Worm (Caenorhabditis elegans) whole organism, L4 larva: ENCODE data around the gene abch-1.
A peak's percentile ranks its signal among the peaks of the same experiment; 100 is the strongest.

Experiments
- F10B5.3 ChIP-seq: sonication (generic microtip); optimal IDR thresholded peaks from 2 replicates; lab custom pipeline; 2016; ENCODE audit warnings: mild to moderate bottlenecking, missing genetic modification characterization, missing compliant biosample characterization
- F49E8.2 ChIP-seq: sonication (generic microtip); optimal IDR thresholded peaks from 2 replicates; lab custom pipeline; 2016; ENCODE audit warnings: missing compliant biosample characterization, mild to moderate bottlenecking, missing genetic modification characterization, borderline replicate concordance
- R02D3.7 ChIP-seq: fragments of 150-350 bp; sonication (generic microtip); optimal IDR thresholded peaks from 3 replicates; lab custom pipeline; 2014; ENCODE audit warnings: missing biosample characterization, missing genetic modification characterization
- Y48G9A.11 ChIP-seq: fragments of 200-800 bp; sonication (Bioruptor generic); IDR thresholded peaks from 2 replicates; pipeline ENCODE4 v1.3.6; 2022; ENCODE audit warnings: missing genetic modification reagents, missing genetic modification characterization, missing compliant biosample characterization
- aha-1 ChIP-seq: fragments of 150-350 bp; peaks from one replicate; lab custom pipeline; 2014; ENCODE audit warnings: missing biosample characterization, missing genetic modification characterization
- ama-1 ChIP-seq: fragments of 150-350 bp; optimal IDR thresholded peaks from 2 replicates; lab custom pipeline; 2014; ENCODE audit warnings: inconsistent platforms, mixed read lengths
- ceh-32 ChIP-seq: sonication (generic microtip); optimal IDR thresholded peaks from 2 replicates; lab custom pipeline; 2016; ENCODE audit warnings: mild to moderate bottlenecking, missing genetic modification characterization, missing compliant biosample characterization; ENCODE audit not compliant: poor library complexity
- ces-1 ChIP-seq: fragments of 150-350 bp; sonication (generic microtip); optimal IDR thresholded peaks from 4 replicates; lab custom pipeline; 2014; ENCODE audit warnings: missing biosample characterization, missing genetic modification reagents, missing genetic modification characterization
- ctbp-1 ChIP-seq: fragments of 200-800 bp; sonication (Bioruptor generic); IDR thresholded peaks from 2 replicates; pipeline ENCODE4 v1.3.6; 2022; ENCODE audit warnings: missing genetic modification reagents, missing genetic modification characterization, missing compliant biosample characterization
- daf-16 ChIP-seq, 3 experiments: sonication (generic microtip); optimal IDR thresholded peaks; 2 replicates each; lab custom pipeline; 2016 to 2017; ENCODE audit warnings: missing genetic modification characterization in 3 of 3, missing genetic modification reagents in 3 of 3, mild to moderate bottlenecking in 2 of 3, missing compliant biosample characterization in 2 of 3, missing biosample characterization in 1 of 3, moderate library complexity in 1 of 3
- daf-19 ChIP-seq: fragments of 200-800 bp; sonication (Bioruptor generic); conservative IDR thresholded peaks from 2 replicates; pipeline ENCODE4 v1.3.6; 2022; ENCODE audit warnings: missing genetic modification characterization, missing compliant biosample characterization
- dmd-6 ChIP-seq: fragments of 200-800 bp; sonication (Bioruptor generic); IDR thresholded peaks from 2 replicates; pipeline ENCODE4 v1.3.6; 2022; ENCODE audit warnings: missing genetic modification reagents, missing genetic modification characterization, missing compliant biosample characterization
- dmd-8 ChIP-seq: fragments of 200-800 bp; sonication (Bioruptor generic); IDR thresholded peaks from 2 replicates; pipeline ENCODE4 v1.3.6; 2022; ENCODE audit warnings: missing genetic modification characterization, missing compliant biosample characterization
- dpl-1 ChIP-seq: fragments of 150-350 bp; optimal IDR thresholded peaks from 2 replicates; lab custom pipeline; 2014; ENCODE audit warnings: missing biosample characterization, missing genetic modification reagents, missing genetic modification characterization
- duxl-1 ChIP-seq: sonication (generic microtip); optimal IDR thresholded peaks from 2 replicates; lab custom pipeline; 2016; ENCODE audit warnings: mild to moderate bottlenecking, missing genetic modification characterization, moderate library complexity, missing compliant biosample characterization; ENCODE audit not compliant: poor library complexity
- egl-43 ChIP-seq: fragments of 200-800 bp; sonication (Bioruptor generic); IDR thresholded peaks from 2 replicates; pipeline ENCODE4 v1.3.6; 2022; ENCODE audit warnings: missing genetic modification reagents, missing genetic modification characterization, missing compliant biosample characterization
- hif-1 ChIP-seq, 2 experiments: sonication (generic microtip); optimal IDR thresholded peaks; 2 replicates each; lab custom pipeline; 2016 to 2017; ENCODE audit warnings: missing compliant biosample characterization in 2 of 2, missing genetic modification characterization in 2 of 2, missing genetic modification reagents in 2 of 2, missing genotype in 2 of 2, mild to moderate bottlenecking in 1 of 2
- hmg-1.1 ChIP-seq: fragments of 200-800 bp; sonication (Bioruptor generic); IDR thresholded peaks from 2 replicates; pipeline ENCODE4 v1.3.6; 2022; ENCODE audit warnings: missing genetic modification reagents, missing genetic modification characterization, missing compliant biosample characterization
- jun-1 ChIP-seq: fragments of 150-350 bp; optimal IDR thresholded peaks from 2 replicates; lab custom pipeline; 2014; ENCODE audit warnings: missing biosample characterization, missing genetic modification reagents, missing genetic modification characterization
- lin-1 ChIP-seq: fragments of 200-800 bp; sonication (Bioruptor generic); IDR thresholded peaks from 2 replicates; pipeline ENCODE4 v1.3.6; 2022; ENCODE audit warnings: missing genetic modification reagents, missing genetic modification characterization, missing compliant biosample characterization
- lin-15B ChIP-seq: fragments of 150-350 bp; sonication (generic microtip); optimal IDR thresholded peaks from 3 replicates; lab custom pipeline; 2014; ENCODE audit warnings: missing biosample characterization, missing genetic modification characterization
- lin-38 ChIP-seq: fragments of 200-800 bp; sonication (Bioruptor generic); IDR thresholded peaks from 2 replicates; pipeline ENCODE4 v1.3.6; 2022; ENCODE audit warnings: missing genetic modification reagents, missing genetic modification characterization, missing compliant biosample characterization
- lsy-2 ChIP-seq, 2 experiments: fragments of 150-350 bp in 1 of 2; sonication (generic microtip) in 1 of 2; optimal IDR thresholded peaks; 2 replicates each; lab custom pipeline; 2014 to 2017; ENCODE audit warnings: missing biosample characterization in 2 of 2, missing genetic modification characterization in 2 of 2
- madf-5 ChIP-seq, 2 experiments: fragments of 200-800 bp; sonication (Bioruptor generic); IDR thresholded peaks; 2 replicates each; pipeline ENCODE4 v1.3.6; 2022; ENCODE audit warnings: missing compliant biosample characterization in 2 of 2, missing genetic modification characterization in 2 of 2
- nhr-111 ChIP-seq: fragments of 200-800 bp; sonication (Bioruptor generic); optimal IDR thresholded peaks from 2 replicates; lab custom pipeline; 2018; ENCODE audit warnings: mild to moderate bottlenecking, missing genetic modification characterization, missing compliant biosample characterization
- nhr-25 ChIP-seq: sonication (generic microtip); optimal IDR thresholded peaks from 2 replicates; lab custom pipeline; 2017; ENCODE audit warnings: missing genetic modification characterization, mild to moderate bottlenecking, missing compliant biosample characterization, antibody characterized with exemption, moderate library complexity, borderline replicate concordance; ENCODE audit not compliant: insufficient read depth
- nhr-41 ChIP-seq: fragments of 200-800 bp; sonication (Bioruptor generic); IDR thresholded peaks from 2 replicates; pipeline ENCODE4 v1.3.6; 2022; ENCODE audit warnings: missing genetic modification reagents, missing genetic modification characterization, missing compliant biosample characterization
- nhr-6 ChIP-seq: fragments of 150-350 bp; optimal IDR thresholded peaks from 2 replicates; lab custom pipeline; 2014; ENCODE audit warnings: missing biosample characterization, missing genetic modification characterization
- nhr-76 ChIP-seq: fragments of 150-350 bp; optimal IDR thresholded peaks from 2 replicates; lab custom pipeline; 2014; ENCODE audit warnings: missing biosample characterization, missing genetic modification characterization
- snpc-4 ChIP-seq: fragments of 150-350 bp; optimal IDR thresholded peaks from 2 replicates; lab custom pipeline; 2014; ENCODE audit warnings: missing biosample characterization, missing genetic modification characterization
- spr-3 ChIP-seq: fragments of 200-800 bp; sonication (Bioruptor generic); optimal IDR thresholded peaks from 2 replicates; lab custom pipeline; 2018; ENCODE audit warnings: mild to moderate bottlenecking, missing genetic modification characterization, missing compliant biosample characterization
- tag-97 ChIP-seq: fragments of 200-800 bp; sonication (Bioruptor generic); IDR thresholded peaks from 2 replicates; pipeline ENCODE4 v1.3.6; 2022; ENCODE audit warnings: missing genetic modification characterization, missing compliant biosample characterization
- unc-62 ChIP-seq, 3 experiments: fragments of 150-350 bp in 1 of 3; sonication (generic microtip); optimal IDR thresholded peaks in 2 of 3; peaks in 1 of 3; 1 replicate in 1 of 3; 2 replicates in 2 of 3; lab custom pipeline; 2014 to 2017; ENCODE audit warnings: missing biosample characterization in 3 of 3, missing genetic modification characterization in 3 of 3, missing genetic modification reagents in 3 of 3, missing genotype in 1 of 3
- zag-1 ChIP-seq: fragments of 150-350 bp; optimal IDR thresholded peaks from 2 replicates; lab custom pipeline; 2014; ENCODE audit warnings: missing biosample characterization, missing genetic modification characterization
- zfp-3 ChIP-seq: fragments of 200-800 bp; sonication (Bioruptor generic); conservative IDR thresholded peaks from 2 replicates; pipeline ENCODE4 v1.3.6; 2022; ENCODE audit warnings: missing genetic modification reagents, missing genetic modification characterization, missing compliant biosample characterization
- ztf-11 ChIP-seq: fragments of 150-350 bp; optimal IDR thresholded peaks from 2 replicates; lab custom pipeline; 2014; ENCODE audit warnings: missing biosample characterization, missing genetic modification characterization
- ztf-7 ChIP-seq: fragments of 150-350 bp; optimal IDR thresholded peaks from 2 replicates; lab custom pipeline; 2014; ENCODE audit warnings: missing biosample characterization, missing genetic modification characterization

Gene abch-1

ce11 chrII:6497137-6497536, 34.3 kb downstream of the abch-1 start:
- no peak for TF ChIP-seq dpl-1 (GFP tag; lab: Kevin White, UChicago)
- peak in 1 of 2 experiments; percentile 66 for TF ChIP-seq unc-62 (GFP tag; optimal IDR thresholded peaks at IDR 0.05 in 1 of 2; lab: Kevin White, UChicago)
- TF ChIP-seq unc-62 (tag; optimal IDR thresholded peaks at IDR 0.05; lab: Kevin White, UChicago): no peak

- TF ChIP-seq R02D3.7 (tag; lab: Kevin White, UChicago) (no peak), nhr-25 (tag; lab: Kevin White, UChicago) (no peak), hmg-1.1 (GFP tag; lab: Robert Waterston, UW) (no peak), egl-43 (GFP tag; lab: Robert Waterston, UW) (no peak), zag-1 (tag; lab: Kevin White, UChicago) (no peak), daf-16 (GFP tag; optimal IDR thresholded peaks at IDR 0.05; lab: Kevin White, UChicago) (no peak), daf-16 (tag; optimal IDR thresholded peaks at IDR 0.05; lab: Kevin White, UChicago) (no peak), ceh-32 (tag; lab: Kevin White, UChicago) (no peak), lin-38 (no peak), nhr-6 (tag; lab: Kevin White, UChicago) (no peak), madf-5 (GFP tag; IDR thresholded peaks at IDR 0.05; lab: Robert Waterston, UW) (no peak), daf-19 (GFP tag; lab: Robert Waterston, UW) (no peak), tag-97 (GFP tag; lab: Robert Waterston, UW) (no peak), unc-62 (GFP tag; optimal IDR thresholded peaks at IDR 0.05 in 1 of 2; lab: Kevin White, UChicago) (peak in 1 of 2 experiments; percentile 17), unc-62 (tag; optimal IDR thresholded peaks at IDR 0.05; lab: Kevin White, UChicago) (no peak), dmd-6 (GFP tag; lab: Robert Waterston, UW) (no peak), aha-1 (tag; lab: Kevin White, UChicago) (peak; percentile 92), dmd-8 (GFP tag; lab: Robert Waterston, UW) (no peak), ctbp-1 (no peak)
Measured at ce11 chrII:6496496-6496895, 34.9 kb downstream of the abch-1 start.

ce11 chrII:6493709-6494326, 37.6 kb downstream of the abch-1 start:
- TF ChIP-seq spr-3 (GFP tag; lab: Kevin White, UChicago): no peak
- TF ChIP-seq nhr-41: no peak
- TF ChIP-seq zag-1 (tag; lab: Kevin White, UChicago): no peak
- no peak for TF ChIP-seq ztf-7
- no peak for TF ChIP-seq ces-1 (GFP tag; lab: Kevin White, UChicago)
- peak; percentile 31 for TF ChIP-seq duxl-1 (tag; lab: Kevin White, UChicago)
- TF ChIP-seq Y48G9A.11 (GFP tag; lab: Robert Waterston, UW): peak; percentile 52; the same call in 1 of the 2 replicates
- peak; percentile 26 for TF ChIP-seq F49E8.2 (tag; lab: Kevin White, UChicago)
- no peak for TF ChIP-seq jun-1 (tag; lab: Kevin White, UChicago)
- TF ChIP-seq hif-1 (tag; optimal IDR thresholded peaks at IDR 0.05; lab: Kevin White, UChicago): no peak
- peak; percentile 49 for TF ChIP-seq lin-38
- TF ChIP-seq aha-1 (tag; lab: Kevin White, UChicago): no peak
- TF ChIP-seq dmd-8 (GFP tag; lab: Robert Waterston, UW): no peak
- TF ChIP-seq lsy-2 (tag; optimal IDR thresholded peaks at IDR 0.05; lab: Kevin White, UChicago): peak in 1 of 2 experiments; percentile 27
- TF ChIP-seq ama-1 (lab: Kevin White, UChicago): no peak
- peak in 1 of 2 experiments; percentile 94 for TF ChIP-seq unc-62 (GFP tag; optimal IDR thresholded peaks at IDR 0.05 in 1 of 2; lab: Kevin White, UChicago)
- TF ChIP-seq unc-62 (tag; optimal IDR thresholded peaks at IDR 0.05; lab: Kevin White, UChicago): no peak

ce11 chrII:6493139-6493538, 38.3 kb downstream of the abch-1 start:
- TF ChIP-seq egl-43 (GFP tag; lab: Robert Waterston, UW) (no peak), lin-1 (GFP tag; lab: Robert Waterston, UW) (no peak), ceh-32 (tag; lab: Kevin White, UChicago) (no peak), hmg-1.1 (GFP tag; lab: Robert Waterston, UW) (no peak), daf-16 (GFP tag; optimal IDR thresholded peaks at IDR 0.05; lab: Kevin White, UChicago) (no peak), daf-16 (tag; optimal IDR thresholded peaks at IDR 0.05; lab: Kevin White, UChicago) (no peak), snpc-4 (tag; lab: Kevin White, UChicago) (no peak), zfp-3 (GFP tag; lab: Robert Waterston, UW) (no peak), F10B5.3 (tag; lab: Kevin White, UChicago) (no peak), tag-97 (GFP tag; lab: Robert Waterston, UW) (no peak), lin-15B (tag; lab: Kevin White, UChicago) (no peak), nhr-41 (no peak), nhr-6 (tag; lab: Kevin White, UChicago) (no peak), ztf-11 (tag; lab: Kevin White, UChicago) (no peak), nhr-76 (tag; lab: Kevin White, UChicago) (no peak), nhr-111 (GFP tag; lab: Kevin White, UChicago) (no peak)
